Worm (Caenorhabditis elegans) whole organism, late embryonic: ENCODE results near the gene epg-4.

ENCODE experiments used
- ceh-22 ChIP-seq: sonication (generic microtip); optimal IDR thresholded peaks from 2 replicates; lab custom pipeline; 2017; ENCODE audit warnings: missing biosample characterization, missing genetic modification characterization
- ceh-30 ChIP-seq: fragments of 150-350 bp; optimal IDR thresholded peaks from 2 replicates; lab custom pipeline; 2014; ENCODE audit warnings: missing biosample characterization, missing genetic modification characterization
- ceh-9 ChIP-seq: sonication (generic microtip); optimal IDR thresholded peaks from 2 replicates; lab custom pipeline; 2016; ENCODE audit warnings: mild to moderate bottlenecking, missing genetic modification characterization, inconsistent platforms, missing compliant biosample characterization
- dve-1 ChIP-seq: sonication (generic microtip); optimal IDR thresholded peaks from 2 replicates; lab custom pipeline; 2017; ENCODE audit warnings: antibody characterized with exemption, mild to moderate bottlenecking, missing genetic modification characterization, missing compliant biosample characterization
- elt-2 ChIP-seq: sonication (generic microtip); optimal IDR thresholded peaks from 2 replicates; lab custom pipeline; 2016; ENCODE audit warnings: missing genetic modification reagents, missing genetic modification characterization, missing compliant biosample characterization
- fkh-10 ChIP-seq: fragments of 150-350 bp; optimal IDR thresholded peaks from 2 replicates; lab custom pipeline; 2014; ENCODE audit warnings: missing biosample characterization, missing genetic modification reagents, missing genetic modification characterization
- mec-3 ChIP-seq: sonication (generic microtip); optimal IDR thresholded peaks from 2 replicates; lab custom pipeline; 2016; ENCODE audit warnings: borderline replicate concordance, missing genetic modification characterization, missing compliant biosample characterization
- odd-2 ChIP-seq: sonication (generic microtip); optimal IDR thresholded peaks from 2 replicates; lab custom pipeline; 2017; ENCODE audit warnings: antibody characterized with exemption, mild to moderate bottlenecking, missing genetic modification characterization, missing compliant biosample characterization
- pha-4 ChIP-seq: fragments of 150-350 bp; optimal IDR thresholded peaks from 2 replicates; lab custom pipeline; 2018; ENCODE audit warnings: missing biosample characterization, missing genetic modification reagents, missing genetic modification characterization
- ztf-16 ChIP-seq: sonication (generic microtip); optimal IDR thresholded peaks from 2 replicates; lab custom pipeline; 2017; ENCODE audit warnings: missing genetic modification characterization, missing compliant biosample characterization

DNA sequence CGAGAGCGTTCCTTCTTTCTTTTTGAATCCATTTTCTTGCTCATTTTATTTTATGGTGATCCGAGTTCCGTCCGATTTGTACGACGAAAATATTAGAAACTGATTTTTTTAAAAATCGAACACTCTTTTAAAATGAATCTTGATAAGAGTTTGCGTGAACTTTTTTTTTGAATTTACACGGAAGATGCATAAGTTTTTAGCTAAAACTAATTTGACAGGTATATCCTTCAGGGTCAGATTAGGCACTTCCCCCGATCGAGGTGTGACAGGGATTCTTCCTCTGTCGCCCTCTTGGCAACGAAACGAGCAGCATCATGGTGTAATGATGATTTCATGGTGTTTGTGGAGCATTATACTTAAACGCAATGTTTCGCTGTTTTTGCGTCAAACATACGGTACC is 13.4 kb downstream of the epg-4 start, which contains the start of gene F37C12.18:
- TF ChIP-seq mec-3 (tag; lab: Kevin White, UChicago), result no peak
- TF ChIP-seq ceh-30 (tag; lab: Kevin White, UChicago), result no peak
- TF ChIP-seq ceh-9, result no peak
- no peak for TF ChIP-seq odd-2 (tag; lab: Kevin White, UChicago)
- TF ChIP-seq ztf-16 (tag; lab: Kevin White, UChicago), result no peak
- TF ChIP-seq pha-4, result no peak
- TF ChIP-seq elt-2, result no peak
- no peak for TF ChIP-seq fkh-10
- no peak for TF ChIP-seq dve-1 (tag; lab: Kevin White, UChicago)
- TF ChIP-seq ceh-22 (tag; lab: Kevin White, UChicago), result no peak
